Worm (Caenorhabditis elegans): Measurements from ENCODE around the gene irk-2.

DNA sequence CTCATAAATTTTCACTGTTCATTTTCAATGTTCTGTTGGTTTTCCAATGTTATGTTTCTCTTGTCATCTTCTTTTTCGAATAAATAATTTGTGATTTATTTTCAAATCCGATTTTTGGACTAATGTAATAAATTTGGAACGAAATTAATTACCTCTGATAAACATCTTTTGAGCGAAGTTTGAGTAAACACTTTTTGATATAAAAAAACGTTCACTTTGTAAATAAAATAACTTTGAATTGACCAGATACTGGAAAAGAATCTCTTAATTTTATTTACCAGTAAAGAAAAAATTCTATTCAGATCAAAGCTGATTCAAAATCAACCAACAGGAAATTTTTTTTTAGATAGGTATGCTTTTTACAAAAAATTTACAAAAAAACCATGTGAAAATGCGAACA is 42.5 kb downstream of the irk-2 start, which contains the start of gene lgc-32:
- TF ChIP-seq ztf-11 (tag; optimal IDR thresholded peaks at IDR 0.05) (no peak), skn-1 (tag; optimal IDR thresholded peaks at IDR 0.05) (no peak), ztf-4 (tag; optimal IDR thresholded peaks at IDR 0.05) (no peak), snpc-4 (tag; optimal IDR thresholded peaks at IDR 0.05) (no peak), lin-39 (tag; optimal IDR thresholded peaks at IDR 0.05) (no peak), mdl-1 (tag; optimal IDR thresholded peaks at IDR 0.05) (no peak), zag-1 (tag; optimal IDR thresholded peaks at IDR 0.05) (no peak), aly-2 (tag; optimal IDR thresholded peaks at IDR 0.05) (no peak), nhr-10 (tag; optimal IDR thresholded peaks at IDR 0.05) (no peak), blmp-1 (tag; optimal IDR thresholded peaks at IDR 0.05; ENCODE audit: insufficient read depth) (no peak), nhr-237 (tag; optimal IDR thresholded peaks at IDR 0.05) (no peak), unc-62 (GFP tag; optimal IDR thresholded peaks at IDR 0.05) (no peak)
